Fruit fly (Drosophila melanogaster) whole organism, embryonic: Measurements from ENCODE around the gene CG3513.

ENCODE experiments used
- Asciz ChIP-seq: fragments of 200-800 bp; sonication (Bioruptor generic); optimal IDR thresholded peaks from 2 replicates; lab custom pipeline; 2017; ENCODE audit warnings: missing biosample characterization, mild to moderate bottlenecking, missing genetic modification characterization, missing genetic modification reagents
- Bgb ChIP-seq: fragments of 200-800 bp; sonication (Bioruptor generic); IDR thresholded peaks from 2 replicates; pipeline ENCODE4 v1.3.6; 2022; ENCODE audit warnings: missing biosample characterization, missing genetic modification characterization; ENCODE audit not compliant: partially characterized antibody
- CG10321 ChIP-seq: fragments of 200-800 bp; sonication (Bioruptor generic); IDR thresholded peaks from 2 replicates; pipeline ENCODE4 v1.3.6; 2022; ENCODE audit warnings: missing biosample characterization, missing genetic modification characterization
- CG10654 ChIP-seq: fragments of 200-800 bp; sonication (Bioruptor generic); optimal IDR thresholded peaks from 2 replicates; lab custom pipeline; 2016; ENCODE audit warnings: missing biosample characterization, missing genetic modification characterization
- CG11398 ChIP-seq: fragments of 200-800 bp; sonication (Bioruptor generic); optimal IDR thresholded peaks from 2 replicates; lab custom pipeline; 2016; ENCODE audit warnings: missing biosample characterization, missing genetic modification characterization
- CG11456 ChIP-seq: fragments of 200-800 bp; sonication (Bioruptor generic); IDR thresholded peaks from 3 replicates; pipeline ENCODE4 v1.3.6; 2022; ENCODE audit warnings: missing biosample characterization, missing genetic modification characterization
- CG15479 ChIP-seq: fragments of 200-800 bp; sonication (Bioruptor generic); optimal IDR thresholded peaks from 3 replicates; lab custom pipeline; 2019; ENCODE audit warnings: missing biosample characterization, mild to moderate bottlenecking, missing genetic modification characterization, moderate library complexity
- CG1602 ChIP-seq: fragments of 200-800 bp; sonication (Bioruptor generic); optimal IDR thresholded peaks from 3 replicates; lab custom pipeline; 2016; ENCODE audit warnings: missing biosample characterization, missing genetic modification characterization
- CG1603 ChIP-seq: fragments of 200-800 bp; sonication (Bioruptor generic); optimal IDR thresholded peaks from 2 replicates; lab custom pipeline; 2019; ENCODE audit warnings: missing biosample characterization, mild to moderate bottlenecking, missing genetic modification characterization, moderate library complexity
- CG1647 ChIP-seq: fragments of 200-800 bp; sonication (Bioruptor generic); optimal IDR thresholded peaks from 3 replicates; lab custom pipeline; 2016; ENCODE audit warnings: missing biosample characterization, missing genetic modification characterization
- CG17186 ChIP-seq: fragments of 200-800 bp; sonication (Bioruptor generic); optimal IDR thresholded peaks from 3 replicates; lab custom pipeline; 2017; ENCODE audit warnings: missing biosample characterization, missing genetic modification reagents, missing genetic modification characterization
- CG17328 ChIP-seq: fragments of 200-800 bp; sonication (Bioruptor generic); IDR thresholded peaks from 2 replicates; pipeline ENCODE4 v1.3.6; 2022; ENCODE audit warnings: missing biosample characterization, missing genetic modification characterization
- CG1792 ChIP-seq: fragments of 200-800 bp; sonication (Bioruptor generic); optimal IDR thresholded peaks from 2 replicates; lab custom pipeline; 2016; ENCODE audit warnings: missing biosample characterization, missing genetic modification characterization
- CG18599 ChIP-seq: fragments of 200-800 bp; sonication (Bioruptor generic); optimal IDR thresholded peaks from 3 replicates; lab custom pipeline; 2017; ENCODE audit warnings: missing biosample characterization, missing genetic modification characterization, mild to moderate bottlenecking, moderate library complexity, missing genetic modification reagents
- CG33213 ChIP-seq: fragments of 200-800 bp; sonication (Bioruptor generic); optimal IDR thresholded peaks from 3 replicates; lab custom pipeline; 2016; ENCODE audit warnings: missing biosample characterization, missing genetic modification characterization
- CG3407 ChIP-seq: fragments of 200-800 bp; sonication (Bioruptor generic); optimal IDR thresholded peaks from 2 replicates; lab custom pipeline; 2018; ENCODE audit warnings: missing biosample characterization, mild to moderate bottlenecking, missing genetic modification characterization
- CG3995 ChIP-seq: fragments of 200-800 bp; sonication (Bioruptor generic); optimal IDR thresholded peaks from 3 replicates; lab custom pipeline; 2016; ENCODE audit warnings: missing biosample characterization, missing genetic modification characterization
- CG8089 ChIP-seq: fragments of 200-800 bp; sonication (Bioruptor generic); optimal IDR thresholded peaks from 3 replicates; lab custom pipeline; 2016; ENCODE audit warnings: missing biosample characterization, missing genetic modification characterization
- CG9727 ChIP-seq: fragments of 200-800 bp; sonication (Bioruptor generic); optimal IDR thresholded peaks from 3 replicates; lab custom pipeline; 2017; ENCODE audit warnings: missing biosample characterization, mild to moderate bottlenecking, missing genetic modification characterization
- CrebB ChIP-seq: fragments of 200-800 bp; sonication (Bioruptor generic); optimal IDR thresholded peaks from 3 replicates; lab custom pipeline; 2018; ENCODE audit warnings: missing biosample characterization, mild to moderate bottlenecking, missing genetic modification characterization
- H2.0 ChIP-seq: fragments of 200-800 bp; sonication (Bioruptor generic); IDR thresholded peaks from 2 replicates; pipeline ENCODE4 v1.3.6; 2022; ENCODE audit warnings: missing biosample characterization, missing genetic modification characterization
- Lpt ChIP-seq: fragments of >200 bp; optimal IDR thresholded peaks from 2 replicates; lab custom pipeline; 2018; ENCODE audit warnings: missing biosample characterization, missing genetic modification characterization
- Mes4 ChIP-seq: fragments of 200-800 bp; sonication (Bioruptor generic); optimal IDR thresholded peaks from 2 replicates; lab custom pipeline; 2016; ENCODE audit warnings: missing biosample characterization, missing genetic modification characterization
- Myb ChIP-seq: fragments of 200-800 bp; sonication (Bioruptor generic); optimal IDR thresholded peaks from 2 replicates; lab custom pipeline; 2016; ENCODE audit warnings: missing biosample characterization, missing genetic modification characterization
- NfI ChIP-seq: fragments of 200-800 bp; sonication (Bioruptor generic); optimal IDR thresholded peaks from 3 replicates; lab custom pipeline; 2018; ENCODE audit warnings: missing biosample characterization, mild to moderate bottlenecking, missing genetic modification characterization, moderate library complexity
- Opbp ChIP-seq: fragments of 200-800 bp; sonication (Bioruptor generic); IDR thresholded peaks from 3 replicates; pipeline ENCODE4 v1.3.6; 2022; ENCODE audit warnings: missing biosample characterization, missing genetic modification characterization; ENCODE audit not compliant: partially characterized antibody
- Pdp1 ChIP-seq, 2 experiments: fragments of 200-800 bp; sonication (Bioruptor generic); optimal IDR thresholded peaks; 3 replicates each; lab custom pipeline; 2016; ENCODE audit warnings: missing biosample characterization in 2 of 2, missing genetic modification characterization in 2 of 2, mild to moderate bottlenecking in 1 of 2, moderate library complexity in 1 of 2
- Tbp ChIP-seq: fragments of >200 bp; optimal IDR thresholded peaks from 2 replicates; lab custom pipeline; 2018; ENCODE audit warnings: missing biosample characterization, missing genetic modification characterization
- Vsx1 ChIP-seq: fragments of 200-800 bp; sonication (Bioruptor generic); optimal IDR thresholded peaks from 2 replicates; lab custom pipeline; 2017; ENCODE audit warnings: missing biosample characterization, mild to moderate bottlenecking, missing genetic modification characterization, missing genetic modification reagents
- YL-1 ChIP-seq: fragments of 200-800 bp; sonication (Bioruptor generic); optimal IDR thresholded peaks from 3 replicates; lab custom pipeline; 2017; ENCODE audit warnings: missing biosample characterization, mild to moderate bottlenecking, missing genetic modification characterization
- az2 ChIP-seq: fragments of 200-800 bp; sonication (Bioruptor generic); optimal IDR thresholded peaks from 3 replicates; lab custom pipeline; 2016; ENCODE audit warnings: missing biosample characterization, missing genetic modification characterization
- chinmo ChIP-seq: fragments of 200-800 bp; sonication (Bioruptor generic); IDR thresholded peaks from 4 replicates; pipeline ENCODE4 v1.3.6; 2022; ENCODE audit warnings: missing biosample characterization, missing genetic modification characterization; ENCODE audit not compliant: partially characterized antibody
- chm ChIP-seq: fragments of 200-800 bp; sonication (Bioruptor generic); IDR thresholded peaks from 2 replicates; pipeline ENCODE4 v1.3.6; 2022; ENCODE audit warnings: missing biosample characterization, missing genetic modification characterization
- crp ChIP-seq, 2 experiments: fragments of 200-800 bp; sonication (Bioruptor generic); optimal IDR thresholded peaks; 2 replicates in 1 of 2; 3 replicates in 1 of 2; lab custom pipeline; 2017; ENCODE audit warnings: missing biosample characterization in 2 of 2, missing genetic modification characterization in 2 of 2, mild to moderate bottlenecking in 1 of 2, moderate library complexity in 1 of 2
- fd102C ChIP-seq: fragments of 200-800 bp; sonication (Bioruptor generic); optimal IDR thresholded peaks from 2 replicates; lab custom pipeline; 2018; ENCODE audit warnings: missing biosample characterization, mild to moderate bottlenecking, missing genetic modification characterization, moderate library complexity
- hbn ChIP-seq: fragments of 200-800 bp; sonication (Bioruptor generic); IDR thresholded peaks from 2 replicates; pipeline ENCODE4 v1.3.6; 2022; ENCODE audit warnings: missing biosample characterization, missing genetic modification characterization; ENCODE audit not compliant: partially characterized antibody
- kah ChIP-seq: fragments of 200-800 bp; sonication (Bioruptor generic); optimal IDR thresholded peaks from 2 replicates; lab custom pipeline; 2018; ENCODE audit warnings: missing biosample characterization, mild to moderate bottlenecking, missing genetic modification characterization
- klu ChIP-seq: fragments of 200-800 bp; sonication (Bioruptor generic); IDR thresholded peaks from 2 replicates; pipeline ENCODE4 v1.3.6; 2022; ENCODE audit warnings: missing biosample characterization, missing genetic modification characterization
- mam ChIP-seq: fragments of 200-800 bp; sonication (Bioruptor generic); optimal IDR thresholded peaks from 3 replicates; lab custom pipeline; 2016; ENCODE audit warnings: missing biosample characterization, missing genetic modification characterization
- odd ChIP-seq: fragments of 200-800 bp; sonication (Bioruptor generic); optimal IDR thresholded peaks from 2 replicates; lab custom pipeline; 2017; ENCODE audit warnings: missing biosample characterization, mild to moderate bottlenecking, missing genetic modification characterization
- p53 ChIP-seq: fragments of 200-800 bp; sonication (Bioruptor generic); optimal IDR thresholded peaks from 2 replicates; lab custom pipeline; 2016; ENCODE audit warnings: missing biosample characterization, missing genetic modification characterization
- ro ChIP-seq: fragments of 200-800 bp; sonication (Bioruptor generic); IDR thresholded peaks from 2 replicates; pipeline ENCODE4 v1.3.6; 2022; ENCODE audit warnings: missing biosample characterization, missing genetic modification characterization
- row ChIP-seq: fragments of 200-800 bp; sonication (Bioruptor generic); IDR thresholded peaks from 3 replicates; pipeline ENCODE4 v1.3.6; 2022; ENCODE audit warnings: missing biosample characterization, missing genetic modification characterization
- sr ChIP-seq: fragments of 200-800 bp; sonication (Bioruptor generic); IDR thresholded peaks from 3 replicates; pipeline ENCODE4 v1.3.6; 2022; ENCODE audit warnings: missing biosample characterization, missing genetic modification characterization
- tll ChIP-seq, 2 experiments: fragments of 200-800 bp in 1 of 2; fragments of >200 bp in 1 of 2; sonication (Bioruptor generic) in 1 of 2; optimal IDR thresholded peaks; 2 replicates each; lab custom pipeline; 2017 to 2019; ENCODE audit warnings: missing biosample characterization in 2 of 2, missing genetic modification characterization in 2 of 2, mild to moderate bottlenecking in 1 of 2, moderate library complexity in 1 of 2
- ttk ChIP-seq: fragments of 200-800 bp; sonication (Bioruptor generic); IDR thresholded peaks from 2 replicates; pipeline ENCODE4 v2.1.2; 2022; ENCODE audit warnings: missing biosample characterization, missing genetic modification characterization
- vvl ChIP-seq: fragments of 200-800 bp; sonication (Bioruptor generic); IDR thresholded peaks from 2 replicates; pipeline ENCODE4 v1.3.6; 2022; ENCODE audit warnings: missing biosample characterization, missing genetic modification characterization
- zen2 ChIP-seq: fragments of 200-800 bp; sonication (Bioruptor generic); IDR thresholded peaks from 3 replicates; pipeline ENCODE4 v1.3.6; 2022; ENCODE audit warnings: missing biosample characterization, missing genetic modification characterization; ENCODE audit not compliant: partially characterized antibody

CG3513 gene

dm6 chr2L:3655698-3656105 is 37.3 kb downstream of the CG3513 start (continued):
- TF ChIP-seq Asciz (peak; percentile 98), ro (GFP tag; lab: Robert Waterston, UW) (peak; percentile 93), CG15479 (peak; percentile 56), CG1603 (peak; percentile 98), odd (peak; percentile 98), CG10321 (GFP tag; lab: Robert Waterston, UW) (peak; percentile 82), Opbp (no peak), CrebB (tag; lab: Kevin White, UChicago) (peak; percentile 98), CG18599 (GFP tag; lab: Kevin White, UChicago) (peak; percentile 99), CG1792 (GFP tag; lab: Kevin White, UChicago) (peak; percentile 96), CG9727 (peak; percentile 98), chm (peak; percentile 99), YL-1 (peak; percentile 91), crp (GFP tag; optimal IDR thresholded peaks at IDR 0.05; lab: Kevin White, UChicago) (peak in 1 of 2 experiments; percentile 68), tll (GFP tag; optimal IDR thresholded peaks at IDR 0.05; lab: Kevin White, UChicago) (peak in 1 of 2 experiments; percentile 56), Tbp (no peak), klu (GFP tag; lab: Robert Waterston, UW) (peak; percentile 95), ttk (peak; percentile 97), CG1602 (GFP tag; lab: Kevin White, UChicago) (peak; percentile 96), fd102C (GFP tag; lab: Kevin White, UChicago) (peak; percentile 69), H2.0 (peak; percentile 97), p53 (GFP tag; lab: Kevin White, UChicago) (peak; percentile 94), NfI (peak; percentile 99), CG11456 (GFP tag; lab: Robert Waterston, UW) (peak; percentile 97), vvl (peak; percentile 99)
- TF ChIP-seq, all 482 proteins: peak for 438

dm6 chr2L:3654956-3655618 is 37.9 kb downstream of the CG3513 start:
- TF ChIP-seq chinmo (0 out of 4 replicates have a peak, but pooled peaks have one; percentile 25), vvl (peak; percentile 75; the same call in 1 of the 2 replicates), CG8089 (GFP tag; lab: Kevin White, UChicago) (no peak), kah (peak; percentile 97), CG11398 (GFP tag; lab: Kevin White, UChicago) (no peak), sr (GFP tag; lab: Robert Waterston, UW) (peak; percentile 35; the same call in 1 of the 3 replicates), CG33213 (GFP tag; lab: Kevin White, UChicago) (no peak), CG17328 (GFP tag; lab: Robert Waterston, UW) (no peak), CG3995 (GFP tag; lab: Kevin White, UChicago) (no peak), Pdp1 (GFP tag; optimal IDR thresholded peaks at IDR 0.05; lab: Kevin White, UChicago) (peak in 1 of 2 experiments; percentile 77), zen2 (GFP tag; lab: Robert Waterston, UW) (no peak)
- TF ChIP-seq, all 482 proteins: peak for 5

dm6 chr2L:3648173-3648972 is 44.6 kb downstream of the CG3513 start:
- TF ChIP-seq Lpt (GFP tag; lab: Kevin White, UChicago) (no peak), CG1647 (GFP tag; lab: Kevin White, UChicago) (no peak), az2 (GFP tag; lab: Kevin White, UChicago) (no peak), Myb (GFP tag; lab: Kevin White, UChicago) (peak; percentile 73), Bgb (GFP tag; lab: Robert Waterston, UW) (peak; percentile 40; the same call in 1 of the 2 replicates), Mes4 (GFP tag; lab: Kevin White, UChicago) (no peak), row (GFP tag; lab: Robert Waterston, UW) (peak; percentile 70), CG10654 (GFP tag; lab: Kevin White, UChicago) (no peak), Vsx1 (GFP tag; lab: Kevin White, UChicago) (no peak), mam (no peak), hbn (GFP tag; lab: Robert Waterston, UW) (peak; percentile 74), CG17186 (GFP tag; lab: Kevin White, UChicago) (no peak), CG3407 (GFP tag; lab: Kevin White, UChicago) (no peak)
